Fruit fly (Drosophila melanogaster) whole organism, embryonic: ENCODE data around the gene CG17329.

Experiments used
- Atf6 ChIP-seq: fragments of 200-800 bp; sonication (Bioruptor generic); IDR thresholded peaks from 2 replicates; pipeline ENCODE4 v1.3.6; 2022; ENCODE audit warnings: missing biosample characterization, missing genetic modification characterization
- CG10959 ChIP-seq: fragments of 200-800 bp; sonication (Bioruptor generic); IDR thresholded peaks from 2 replicates; pipeline ENCODE4 v1.3.6; 2022; ENCODE audit warnings: missing biosample characterization, missing genetic modification characterization
- CG13287 ChIP-seq: fragments of 200-800 bp; sonication (Bioruptor generic); IDR thresholded peaks from 2 replicates; pipeline ENCODE4 v1.3.6; 2022; ENCODE audit warnings: missing biosample characterization, missing genetic modification characterization; ENCODE audit not compliant: partially characterized antibody
- CG30403 ChIP-seq: fragments of 200-800 bp; sonication (Bioruptor generic); optimal IDR thresholded peaks from 3 replicates; lab custom pipeline; 2016; ENCODE audit warnings: missing biosample characterization, missing genetic modification characterization
- CG5245 ChIP-seq: fragments of 200-800 bp; sonication (Bioruptor generic); optimal IDR thresholded peaks from 3 replicates; lab custom pipeline; 2016; ENCODE audit warnings: missing biosample characterization, missing genetic modification characterization
- Dll ChIP-seq: fragments of 200-800 bp; sonication (Bioruptor generic); IDR thresholded peaks from 4 replicates; pipeline ENCODE4 v1.3.6; 2022; ENCODE audit warnings: missing biosample characterization, missing genetic modification characterization; ENCODE audit not compliant: partially characterized antibody
- Hey ChIP-seq: fragments of 200-800 bp; sonication (Bioruptor generic); optimal IDR thresholded peaks from 3 replicates; lab custom pipeline; 2018; ENCODE audit warnings: missing biosample characterization, mild to moderate bottlenecking, missing genetic modification characterization
- Optix ChIP-seq: fragments of 200-800 bp; sonication (Bioruptor generic); IDR thresholded peaks from 3 replicates; pipeline ENCODE4 v1.3.6; 2022; ENCODE audit warnings: missing biosample characterization, missing genetic modification characterization
- croc ChIP-seq: fragments of 200-800 bp; sonication (Bioruptor generic); conservative IDR thresholded peaks from 3 replicates; pipeline ENCODE4 v1.3.6; 2022; ENCODE audit warnings: missing biosample characterization, missing genetic modification characterization
- eve ChIP-seq, 2 experiments: fragments of >200 bp; optimal IDR thresholded peaks; 2 replicates each; lab custom pipeline; 2017; ENCODE audit warnings: missing biosample characterization in 2 of 2, missing genetic modification characterization in 2 of 2
- gsb-n ChIP-seq: fragments of 200-800 bp; sonication (Bioruptor generic); optimal IDR thresholded peaks from 3 replicates; lab custom pipeline; 2018; ENCODE audit warnings: missing biosample characterization, mild to moderate bottlenecking, missing genetic modification characterization
- hbn ChIP-seq: fragments of 200-800 bp; sonication (Bioruptor generic); IDR thresholded peaks from 2 replicates; pipeline ENCODE4 v1.3.6; 2022; ENCODE audit warnings: missing biosample characterization, missing genetic modification characterization; ENCODE audit not compliant: partially characterized antibody
- pb ChIP-seq: fragments of 200-800 bp; sonication (Bioruptor generic); optimal IDR thresholded peaks from 3 replicates; lab custom pipeline; 2016; ENCODE audit warnings: missing biosample characterization, missing genetic modification characterization

DNA sequence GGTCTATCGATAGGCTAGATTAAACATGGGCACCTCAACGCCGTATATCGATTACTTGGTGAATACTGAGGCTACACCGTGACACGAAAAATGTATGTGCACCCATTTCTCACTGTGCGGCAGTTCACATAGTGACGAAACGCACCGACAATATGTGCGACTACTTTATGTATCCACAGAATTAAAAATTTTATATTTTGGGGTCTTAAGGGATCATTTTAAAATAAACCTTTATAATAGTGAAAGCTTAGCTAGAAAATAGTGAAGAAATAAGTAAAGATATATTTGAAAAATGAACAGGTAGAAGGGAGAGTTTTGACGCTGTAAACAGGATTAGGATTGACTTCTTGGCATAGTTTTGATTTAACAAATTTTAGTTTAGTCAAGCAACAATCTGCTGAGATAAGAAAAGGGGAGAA lies 38.0 kb downstream of the CG17329 start, which contains the start of gene mRpL4:
- TF ChIP-seq CG5245 (GFP tag; lab: Kevin White, UChicago) (peak; percentile 41), CG10959 (GFP tag; lab: Robert Waterston, UW) (no peak), hbn (GFP tag; lab: Robert Waterston, UW) (peak; percentile 99), gsb-n (tag; lab: Kevin White, UChicago) (peak; percentile 32), Atf6 (GFP tag; lab: Robert Waterston, UW) (peak; percentile 42; the same call in 1 of the 2 replicates), croc (no peak), Optix (GFP tag; lab: Robert Waterston, UW) (peak; percentile 39; the same call in 2 of the 3 replicates), CG30403 (GFP tag; lab: Kevin White, UChicago) (peak; percentile 83), eve (GFP tag; optimal IDR thresholded peaks at IDR 0.05; lab: Kevin White, UChicago) (peak in 1 of 2 experiments; percentile 61), CG13287 (GFP tag; lab: Robert Waterston, UW) (peak; percentile 99), Dll (GFP tag; lab: Robert Waterston, UW) (peak; percentile 99), pb (peak; percentile 52), Hey (tag; lab: Kevin White, UChicago) (no peak)
